Worm (Caenorhabditis elegans) whole organism, L4 larva: Measurements from ENCODE around the gene aex-3.
A peak's percentile ranks its signal among the peaks of the same experiment; 100 is the strongest.

Experiments used
- F10B5.3 ChIP-seq: sonication (generic microtip); optimal IDR thresholded peaks from 2 replicates; lab custom pipeline; 2016; ENCODE audit warnings: mild to moderate bottlenecking, missing genetic modification characterization, missing compliant biosample characterization
- F37D6.2 ChIP-seq: sonication (generic microtip); optimal IDR thresholded peaks from 2 replicates; lab custom pipeline; 2016; ENCODE audit warnings: mild to moderate bottlenecking, missing genetic modification characterization, missing compliant biosample characterization
- F44E2.7 ChIP-seq: fragments of 200-800 bp; sonication (Bioruptor generic); IDR thresholded peaks from 2 replicates; pipeline ENCODE4 v2.1.2; 2022; ENCODE audit warnings: missing genetic modification characterization, missing compliant biosample characterization
- ZK337.2 ChIP-seq: fragments of 200-800 bp; sonication (Bioruptor generic); IDR thresholded peaks from 2 replicates; pipeline ENCODE4 v1.3.6; 2022; ENCODE audit warnings: missing genetic modification reagents, missing genetic modification characterization, missing compliant biosample characterization
- ZK546.5 ChIP-seq, 2 experiments: sonication (generic microtip); optimal IDR thresholded peaks; 2 replicates each; lab custom pipeline; 2017; ENCODE audit warnings: missing biosample characterization in 2 of 2, missing genetic modification characterization in 2 of 2
- aha-1 ChIP-seq: fragments of 150-350 bp; peaks from one replicate; lab custom pipeline; 2014; ENCODE audit warnings: missing biosample characterization, missing genetic modification characterization
- attf-4 ChIP-seq: sonication (generic microtip); optimal IDR thresholded peaks from 3 replicates; lab custom pipeline; 2017; ENCODE audit warnings: missing biosample characterization, missing genetic modification characterization
- ceh-28 ChIP-seq: fragments of 150-350 bp; optimal IDR thresholded peaks from 2 replicates; lab custom pipeline; 2014; ENCODE audit warnings: missing biosample characterization, missing genetic modification reagents, missing genetic modification characterization
- daf-12 ChIP-seq: fragments of 150-350 bp; optimal IDR thresholded peaks from 2 replicates; lab custom pipeline; 2014; ENCODE audit warnings: missing biosample characterization, missing genetic modification reagents, missing genetic modification characterization
- duxl-1 ChIP-seq: sonication (generic microtip); optimal IDR thresholded peaks from 2 replicates; lab custom pipeline; 2016; ENCODE audit warnings: mild to moderate bottlenecking, missing genetic modification characterization, moderate library complexity, missing compliant biosample characterization; ENCODE audit not compliant: poor library complexity
- gei-8 ChIP-seq: fragments of 200-800 bp; sonication (Bioruptor generic); optimal IDR thresholded peaks from 2 replicates; lab custom pipeline; 2018; ENCODE audit warnings: mild to moderate bottlenecking, missing genetic modification characterization, missing compliant biosample characterization
- hlh-30 ChIP-seq: sonication (generic microtip); optimal IDR thresholded peaks from 2 replicates; lab custom pipeline; 2017; ENCODE audit warnings: antibody characterized with exemption, mild to moderate bottlenecking, missing genetic modification characterization, missing compliant biosample characterization; ENCODE audit not compliant: insufficient read depth
- hmg-1.1 ChIP-seq: fragments of 200-800 bp; sonication (Bioruptor generic); IDR thresholded peaks from 2 replicates; pipeline ENCODE4 v1.3.6; 2022; ENCODE audit warnings: missing genetic modification reagents, missing genetic modification characterization, missing compliant biosample characterization
- lin-15B ChIP-seq: fragments of 150-350 bp; sonication (generic microtip); optimal IDR thresholded peaks from 3 replicates; lab custom pipeline; 2014; ENCODE audit warnings: missing biosample characterization, missing genetic modification characterization
- lin-29 ChIP-seq: fragments of 200-800 bp; sonication (Bioruptor generic); IDR thresholded peaks from 2 replicates; pipeline ENCODE4 v1.3.6; 2022; ENCODE audit warnings: missing genetic modification reagents, missing genetic modification characterization, missing compliant biosample characterization
- lir-3 ChIP-seq: sonication (generic microtip); optimal IDR thresholded peaks from 2 replicates; lab custom pipeline; 2016; ENCODE audit warnings: mild to moderate bottlenecking, missing genetic modification characterization, missing compliant biosample characterization
- mdl-1 ChIP-seq, 2 experiments: fragments of 150-350 bp in 1 of 2; sonication (generic microtip) in 1 of 2; optimal IDR thresholded peaks; 2 replicates each; lab custom pipeline; 2014 to 2017; ENCODE audit warnings: missing biosample characterization in 2 of 2, missing genetic modification characterization in 2 of 2
- mes-2 ChIP-seq: sonication (generic microtip); optimal IDR thresholded peaks from 2 replicates; lab custom pipeline; 2016; ENCODE audit warnings: missing genotype, mild to moderate bottlenecking, missing genetic modification characterization, missing compliant biosample characterization; ENCODE audit not compliant: poor library complexity, severe bottlenecking
- nhr-10 ChIP-seq: fragments of 150-350 bp; optimal IDR thresholded peaks from 2 replicates; lab custom pipeline; 2014; ENCODE audit warnings: missing biosample characterization, missing genetic modification characterization
- nhr-102 ChIP-seq: sonication (generic microtip); optimal IDR thresholded peaks from 2 replicates; lab custom pipeline; 2016; ENCODE audit warnings: mild to moderate bottlenecking, missing genetic modification characterization, moderate library complexity, missing compliant biosample characterization
- nhr-25 ChIP-seq: sonication (generic microtip); optimal IDR thresholded peaks from 2 replicates; lab custom pipeline; 2017; ENCODE audit warnings: missing genetic modification characterization, mild to moderate bottlenecking, missing compliant biosample characterization, antibody characterized with exemption, moderate library complexity, borderline replicate concordance; ENCODE audit not compliant: insufficient read depth
- nhr-28 ChIP-seq: fragments of 150-350 bp; optimal IDR thresholded peaks from 2 replicates; lab custom pipeline; 2014; ENCODE audit warnings: missing biosample characterization, missing genetic modification characterization
- rbr-2 ChIP-seq: sonication (generic microtip); optimal IDR thresholded peaks from 2 replicates; lab custom pipeline; 2016; ENCODE audit warnings: missing genotype, missing genetic modification characterization, missing compliant biosample characterization
- set-16 ChIP-seq: fragments of 200-800 bp; sonication (Bioruptor generic); IDR thresholded peaks from 2 replicates; pipeline ENCODE4 v1.3.6; 2022; ENCODE audit warnings: missing genetic modification reagents, missing genetic modification characterization, missing compliant biosample characterization
- tra-1 ChIP-seq: fragments of 200-800 bp; sonication (Bioruptor generic); IDR thresholded peaks from 2 replicates; pipeline ENCODE4 v1.3.6; 2022; ENCODE audit warnings: missing genetic modification reagents, missing genetic modification characterization, missing compliant biosample characterization
- unc-130 ChIP-seq: sonication (generic microtip); optimal IDR thresholded peaks from 2 replicates; lab custom pipeline; 2016; ENCODE audit warnings: missing genetic modification reagents, missing genetic modification characterization, missing compliant biosample characterization
- unc-62 ChIP-seq, 3 experiments: fragments of 150-350 bp in 1 of 3; sonication (generic microtip); optimal IDR thresholded peaks in 2 of 3; peaks in 1 of 3; 1 replicate in 1 of 3; 2 replicates in 2 of 3; lab custom pipeline; 2014 to 2017; ENCODE audit warnings: missing biosample characterization in 3 of 3, missing genetic modification characterization in 3 of 3, missing genetic modification reagents in 3 of 3, missing genotype in 1 of 3
- zip-11 ChIP-seq: fragments of 200-800 bp; sonication (Bioruptor generic); IDR thresholded peaks from 2 replicates; pipeline ENCODE4 v1.3.6; 2022; ENCODE audit warnings: missing genetic modification characterization, missing compliant biosample characterization

aex-3 gene

ce11 chrX:806515-806914 is 47.0 kb upstream of the aex-3 start (continued):
- TF ChIP-seq zip-11 (no peak), nhr-10 (peak; percentile 98), gei-8 (peak; percentile 68), nhr-102 (tag; lab: Kevin White, UChicago) (peak; percentile 99), lin-15B (tag; lab: Kevin White, UChicago) (peak; percentile 67), hmg-1.1 (GFP tag; lab: Robert Waterston, UW) (peak; percentile 100), ZK337.2 (GFP tag; lab: Robert Waterston, UW) (peak; percentile 85)

- TF ChIP-seq daf-12 (tag; lab: Kevin White, UChicago) (no peak), gei-8 (no peak), ZK546.5 (tag; optimal IDR thresholded peaks at IDR 0.05; lab: Kevin White, UChicago) (no peak), tra-1 (GFP tag; lab: Robert Waterston, UW) (no peak), lin-15B (tag; lab: Kevin White, UChicago) (no peak), nhr-25 (no peak), mdl-1 (tag; optimal IDR thresholded peaks at IDR 0.05; lab: Kevin White, UChicago) (no peak)
These were observed 42.9 kb upstream of the aex-3 start, which contains the start of gene gtr-1 for ce11 chrX:802478-802877. Gene gtr-1 (plus strand): TSS chrX:802778.

- TF ChIP-seq attf-4 (tag; lab: Kevin White, UChicago) (no peak), aha-1 (tag; lab: Kevin White, UChicago) (peak; percentile 92)
- TF ChIP-seq, all 104 proteins: peak for 1
These were observed 31.1 kb upstream of the aex-3 start for ce11 chrX:790593-790992.

- TF ChIP-seq F44E2.7 (GFP tag; lab: Robert Waterston, UW) (no peak), unc-62 (GFP tag; optimal IDR thresholded peaks at IDR 0.05 in 1 of 2; lab: Kevin White, UChicago) (peak in 1 of 2 experiments; percentile 94), unc-62 (tag; optimal IDR thresholded peaks at IDR 0.05; lab: Kevin White, UChicago) (no peak), lir-3 (tag; lab: Kevin White, UChicago) (no peak)
- TF ChIP-seq, all 104 proteins: peak for 1
These were observed 30.3 kb upstream of the aex-3 start for ce11 chrX:789848-790247.

ce11 chrX:787992-788391 is 28.5 kb upstream of the aex-3 start, which contains the start of gene attf-5:
Gene attf-5 (plus strand): TSS chrX:788353.
- TF ChIP-seq ceh-28 (tag; lab: Kevin White, UChicago) = peak; percentile 18
- no peak for TF ChIP-seq hlh-30 (tag; lab: Kevin White, UChicago)

ce11 chrX:785368-785767 is 25.8 kb upstream of the aex-3 start:
- TF ChIP-seq duxl-1 (tag; lab: Kevin White, UChicago) (peak; percentile 50), set-16 (GFP tag; lab: Robert Waterston, UW) (no peak), unc-62 (GFP tag; optimal IDR thresholded peaks at IDR 0.05 in 1 of 2; lab: Kevin White, UChicago) (peak in 1 of 2 experiments; percentile 75), unc-62 (tag; optimal IDR thresholded peaks at IDR 0.05; lab: Kevin White, UChicago) (no peak), F37D6.2 (tag; lab: Kevin White, UChicago) (peak; percentile 36), rbr-2 (peak; percentile 42), hmg-1.1 (GFP tag; lab: Robert Waterston, UW) (0 out of 2 replicates have a peak, but pooled peaks have one; percentile 30), unc-130 (GFP tag; lab: Kevin White, UChicago) (no peak), tra-1 (GFP tag; lab: Robert Waterston, UW) (no peak), F10B5.3 (tag; lab: Kevin White, UChicago) (peak; percentile 81), lin-29 (GFP tag; lab: Robert Waterston, UW) (no peak), mes-2 (tag; lab: Kevin White, UChicago) (peak; percentile 34), nhr-28 (tag; lab: Kevin White, UChicago) (peak; percentile 18)
- TF ChIP-seq, all 104 proteins: peak for 8
